Worm (Caenorhabditis elegans) whole organism, L2 larva: ENCODE data around the gene C06B3.7.

Source experiments
- alr-1 ChIP-seq: fragments of 150-350 bp; optimal IDR thresholded peaks from 2 replicates; lab custom pipeline; 2014; ENCODE audit warnings: missing biosample characterization, missing genetic modification characterization
- lin-11 ChIP-seq: fragments of 150-350 bp; sonication (generic microtip); optimal IDR thresholded peaks from 2 replicates; lab custom pipeline; 2014; ENCODE audit warnings: missing biosample characterization, missing genetic modification characterization, inconsistent platforms, mixed read lengths
- nhr-237 ChIP-seq: fragments of 150-350 bp; optimal IDR thresholded peaks from 2 replicates; lab custom pipeline; 2014; ENCODE audit warnings: missing biosample characterization, missing genetic modification characterization
- ztf-4 ChIP-seq: fragments of 150-350 bp; optimal IDR thresholded peaks from 2 replicates; lab custom pipeline; 2014; ENCODE audit warnings: missing biosample characterization, missing genetic modification characterization

DNA sequence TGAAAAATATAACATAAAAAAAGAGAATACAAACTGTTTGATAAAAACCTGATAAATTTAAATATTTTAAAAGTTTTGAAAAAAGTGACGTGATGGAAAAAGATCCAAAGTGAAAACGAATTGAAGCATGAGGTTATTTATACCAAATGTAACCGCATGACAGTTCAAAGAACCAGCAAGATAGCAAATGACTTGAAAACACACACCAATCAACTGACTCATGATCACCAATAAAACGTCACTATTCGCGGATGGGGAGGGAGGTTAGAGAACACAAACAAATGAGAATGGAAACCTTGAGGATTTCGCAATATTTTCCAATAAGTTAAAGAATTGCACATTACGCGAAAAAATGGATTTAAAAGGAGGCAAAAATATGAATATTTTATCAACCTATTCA is at the start of gene C06B3.7:
- TF ChIP-seq nhr-237 = no peak
- TF ChIP-seq ztf-4 = peak; percentile 75
- TF ChIP-seq alr-1 (tag; lab: Kevin White, UChicago) = no peak
- no peak for TF ChIP-seq lin-11
